Fruit fly (Drosophila melanogaster) whole organism: Measurements from ENCODE around the gene CG5004.

Experiments
- CG8478 ChIP-seq: fragments of >200 bp; optimal IDR thresholded peaks from 2 replicates; lab custom pipeline; 2018; ENCODE audit warnings: inconsistent platforms
- Dll ChIP-seq: fragments of >200 bp; optimal IDR thresholded peaks from 2 replicates; lab custom pipeline; 2017
- EcR ChIP-seq, 2 experiments: fragments of >200 bp; optimal IDR thresholded peaks; 2 replicates each; lab custom pipeline; 2017; ENCODE audit warnings: missing biosample characterization in 2 of 2, missing genetic modification characterization in 2 of 2, missing genetic modification reagents in 2 of 2
- pan ChIP-seq: fragments of >200 bp; optimal IDR thresholded peaks from 2 replicates; lab custom pipeline; 2017
- psq ChIP-seq: fragments of >200 bp; optimal IDR thresholded peaks from 2 replicates; lab custom pipeline; 2017
- usp ChIP-seq: fragments of >200 bp; optimal IDR thresholded peaks from 2 replicates; lab custom pipeline; 2017; ENCODE audit warnings: missing biosample characterization, missing genetic modification characterization, mixed read lengths

dm6 chrX:17113324-17113723 is 5.9 kb downstream of the CG5004 start:
- TF ChIP-seq CG8478, result no peak
- no peak for TF ChIP-seq psq
- TF ChIP-seq usp, result no peak
- TF ChIP-seq EcR (GFP tag; optimal IDR thresholded peaks at IDR 0.05; lab: Kevin White, UChicago), result no peak
- no peak for TF ChIP-seq Dll (lab: Kevin White, UChicago)
- TF ChIP-seq pan (lab: Kevin White, UChicago), result no peak
